Worm (Caenorhabditis elegans) whole organism, early embryonic: ENCODE results near the gene R13H4.5.

Source experiments
- ceh-36 ChIP-seq: sonication (generic microtip); optimal IDR thresholded peaks from 2 replicates; lab custom pipeline; 2016; ENCODE audit warnings: missing genetic modification characterization, inconsistent platforms, missing compliant biosample characterization
- ets-7 ChIP-seq: sonication (generic microtip); optimal IDR thresholded peaks from 2 replicates; lab custom pipeline; 2016; ENCODE audit warnings: missing genotype, missing genetic modification characterization, missing compliant biosample characterization
- flt-1 ChIP-seq: fragments of 200-800 bp; sonication (Bioruptor generic); IDR thresholded peaks from 2 replicates; pipeline ENCODE4 v1.3.6; 2022; ENCODE audit warnings: missing genetic modification characterization, missing compliant biosample characterization
- scrt-1 ChIP-seq: fragments of 200-800 bp; sonication (Bioruptor generic); IDR thresholded peaks from 2 replicates; pipeline ENCODE4 v1.3.6; 2022; ENCODE audit warnings: missing genetic modification characterization, missing compliant biosample characterization
- tbx-37 ChIP-seq: fragments of 200-800 bp; sonication (Bioruptor generic); conservative IDR thresholded peaks from 2 replicates; pipeline ENCODE4 v1.3.6; 2022; ENCODE audit warnings: missing genetic modification reagents, missing genetic modification characterization, missing compliant biosample characterization

The R13H4.5 gene

ce11 chrV:11901260-11901659, 40.8 kb downstream of the R13H4.5 start:
- no peak for TF ChIP-seq ets-7 (tag; lab: Kevin White, UChicago)
- no peak for TF ChIP-seq scrt-1 (GFP tag; lab: Robert Waterston, UW)
- no peak for TF ChIP-seq ceh-36 (tag; lab: Kevin White, UChicago)

- TF ChIP-seq tbx-37: no peak
- TF ChIP-seq flt-1 (GFP tag; lab: Robert Waterston, UW): no peak
These were observed 41.7 kb downstream of the R13H4.5 start for ce11 chrV:11902161-11902560.

ce11 chrV:11905977-11906376, 45.5 kb downstream of the R13H4.5 start:
- TF ChIP-seq tbx-37 (no peak), flt-1 (GFP tag; lab: Robert Waterston, UW) (no peak)
